Fruit fly (Drosophila melanogaster) whole organism, prepupa: ENCODE data around the gene Wdr33.

Experiments used
- Blimp-1 ChIP-seq: fragments of 200-800 bp; sonication (Bioruptor generic); optimal IDR thresholded peaks from 3 replicates; lab custom pipeline; 2017; ENCODE audit warnings: missing biosample characterization, missing genetic modification characterization, mild to moderate bottlenecking, moderate library complexity, missing genetic modification reagents
- CG10631 ChIP-seq: fragments of 200-800 bp; sonication (Bioruptor generic); optimal IDR thresholded peaks from 2 replicates; lab custom pipeline; 2016; ENCODE audit warnings: missing biosample characterization, missing genetic modification characterization
- CG10669 ChIP-seq: fragments of 200-800 bp; sonication (Bioruptor generic); optimal IDR thresholded peaks from 3 replicates; lab custom pipeline; 2018; ENCODE audit warnings: missing biosample characterization, mild to moderate bottlenecking, missing genetic modification characterization, moderate library complexity
- CG11294 ChIP-seq: fragments of 200-800 bp; sonication (Bioruptor generic); IDR thresholded peaks from 2 replicates; pipeline ENCODE4 v1.3.6; 2022; ENCODE audit warnings: missing biosample characterization, missing genetic modification characterization
- CG11762 ChIP-seq: fragments of 200-800 bp; sonication (Bioruptor generic); optimal IDR thresholded peaks from 3 replicates; lab custom pipeline; 2016; ENCODE audit warnings: missing biosample characterization, missing genetic modification characterization; ENCODE audit not compliant: insufficient read depth
- CG11902 ChIP-seq: fragments of 200-800 bp; sonication (Bioruptor generic); optimal IDR thresholded peaks from 3 replicates; lab custom pipeline; 2016; ENCODE audit warnings: missing biosample characterization, missing genetic modification characterization
- CG15336 ChIP-seq: fragments of 200-800 bp; sonication (Bioruptor generic); IDR thresholded peaks from 2 replicates; pipeline ENCODE4 v1.3.6; 2022; ENCODE audit warnings: missing biosample characterization, missing genetic modification characterization
- CG1621 ChIP-seq: fragments of 200-800 bp; sonication (Bioruptor generic); optimal IDR thresholded peaks from 3 replicates; lab custom pipeline; 2018; ENCODE audit warnings: missing biosample characterization, mild to moderate bottlenecking, missing genetic modification characterization
- CG16779 ChIP-seq: fragments of 200-800 bp; sonication (Bioruptor generic); optimal IDR thresholded peaks from 3 replicates; lab custom pipeline; 2017; ENCODE audit warnings: missing biosample characterization, mild to moderate bottlenecking, missing genetic modification characterization
- CG3032 ChIP-seq: fragments of 200-800 bp; optimal IDR thresholded peaks from 2 replicates; lab custom pipeline; 2019; ENCODE audit warnings: missing biosample characterization, mild to moderate bottlenecking, missing genetic modification characterization, moderate library complexity
- CG31627 ChIP-seq: fragments of 200-800 bp; sonication (Bioruptor generic); optimal IDR thresholded peaks from 3 replicates; lab custom pipeline; 2016; ENCODE audit warnings: missing biosample characterization, missing genetic modification characterization
- CG32006 ChIP-seq: fragments of 200-800 bp; sonication (Bioruptor generic); optimal IDR thresholded peaks from 3 replicates; lab custom pipeline; 2017; ENCODE audit warnings: missing biosample characterization, mild to moderate bottlenecking, missing genetic modification characterization
- CG34406 ChIP-seq: fragments of 200-800 bp; sonication (Bioruptor generic); optimal IDR thresholded peaks from 3 replicates; lab custom pipeline; 2016; ENCODE audit warnings: missing biosample characterization, missing genetic modification characterization
- CG3919 ChIP-seq: fragments of 200-800 bp; sonication (Bioruptor generic); optimal IDR thresholded peaks from 3 replicates; lab custom pipeline; 2016; ENCODE audit warnings: missing biosample characterization, missing genetic modification characterization
- CG4318 ChIP-seq: fragments of 200-800 bp; sonication (Bioruptor generic); optimal IDR thresholded peaks from 3 replicates; lab custom pipeline; 2017; ENCODE audit warnings: missing biosample characterization, mild to moderate bottlenecking, missing genetic modification characterization
- CG6163 ChIP-seq: fragments of 200-800 bp; sonication (Bioruptor generic); IDR thresholded peaks from 3 replicates; pipeline ENCODE4 v1.3.6; 2022; ENCODE audit warnings: missing biosample characterization, missing genetic modification characterization
- CG6276 ChIP-seq: fragments of 200-800 bp; sonication (Bioruptor generic); optimal IDR thresholded peaks from 2 replicates; lab custom pipeline; 2017; ENCODE audit warnings: missing biosample characterization, mild to moderate bottlenecking, missing genetic modification characterization
- CG6792 ChIP-seq: fragments of 200-800 bp; sonication (Bioruptor generic); optimal IDR thresholded peaks from 3 replicates; lab custom pipeline; 2016; ENCODE audit warnings: missing biosample characterization, missing genetic modification characterization
- CG6808 ChIP-seq: fragments of 200-800 bp; sonication (Bioruptor generic); optimal IDR thresholded peaks from 3 replicates; lab custom pipeline; 2017; ENCODE audit warnings: missing biosample characterization, missing genetic modification characterization, mild to moderate bottlenecking, moderate library complexity, missing genetic modification reagents
- CG7368 ChIP-seq: fragments of 200-800 bp; sonication (Bioruptor generic); optimal IDR thresholded peaks from 3 replicates; lab custom pipeline; 2016; ENCODE audit warnings: missing biosample characterization, missing genetic modification characterization
- CG8119 ChIP-seq: fragments of 200-800 bp; sonication (Bioruptor generic); IDR thresholded peaks from 3 replicates; pipeline ENCODE4 v1.3.6; 2022; ENCODE audit warnings: missing biosample characterization, missing genetic modification characterization
- CG8632 ChIP-seq: fragments of 200-800 bp; sonication (Bioruptor generic); optimal IDR thresholded peaks from 3 replicates; lab custom pipeline; 2016; ENCODE audit warnings: missing biosample characterization, missing genetic modification characterization
- CG9139 ChIP-seq: fragments of 200-800 bp; sonication (Bioruptor generic); optimal IDR thresholded peaks from 3 replicates; lab custom pipeline; 2017; ENCODE audit warnings: missing biosample characterization, mild to moderate bottlenecking, missing genetic modification characterization
- Eip75B ChIP-seq: fragments of 200-800 bp; sonication (Bioruptor generic); optimal IDR thresholded peaks from 3 replicates; lab custom pipeline; 2016; ENCODE audit warnings: missing biosample characterization, missing genetic modification characterization
- Eip78C ChIP-seq: fragments of 200-800 bp; sonication (Bioruptor generic); peaks from one replicate; lab custom pipeline; 2016; ENCODE audit warnings: missing biosample characterization, missing genetic modification characterization
- Eip93F ChIP-seq: fragments of 200-800 bp; sonication (Bioruptor generic); optimal IDR thresholded peaks from 2 replicates; lab custom pipeline; 2016; ENCODE audit warnings: missing biosample characterization, mild to moderate bottlenecking, missing genetic modification characterization
- Ets21C ChIP-seq: fragments of 200-800 bp; sonication (Bioruptor generic); optimal IDR thresholded peaks from 3 replicates; lab custom pipeline; 2016; ENCODE audit warnings: missing biosample characterization, missing genetic modification characterization
- Ets96B ChIP-seq: fragments of 200-800 bp; optimal IDR thresholded peaks from 2 replicates; lab custom pipeline; 2019; ENCODE audit warnings: missing biosample characterization, mild to moderate bottlenecking, missing genetic modification characterization, moderate library complexity
- Gug ChIP-seq: fragments of 200-800 bp; sonication (Bioruptor generic); IDR thresholded peaks from 2 replicates; pipeline ENCODE4 v1.3.6; 2022; ENCODE audit warnings: missing biosample characterization, missing genetic modification characterization
- Hr38 ChIP-seq: sonication (Bioruptor generic); optimal IDR thresholded peaks from 2 replicates; lab custom pipeline; 2016; ENCODE audit warnings: missing biosample characterization, missing genetic modification characterization
- Hr39 ChIP-seq: fragments of 200-800 bp; sonication (Bioruptor generic); optimal IDR thresholded peaks from 2 replicates; lab custom pipeline; 2016; ENCODE audit warnings: missing biosample characterization, missing genetic modification characterization
- Lpt ChIP-seq: fragments of 200-800 bp; sonication (Bioruptor generic); optimal IDR thresholded peaks from 3 replicates; lab custom pipeline; 2016; ENCODE audit warnings: missing biosample characterization, missing genetic modification characterization
- Met ChIP-seq: fragments of 200-800 bp; sonication (Bioruptor generic); optimal IDR thresholded peaks from 3 replicates; lab custom pipeline; 2016; ENCODE audit warnings: missing biosample characterization, missing genetic modification characterization
- OdsH ChIP-seq: fragments of 200-800 bp; sonication (Bioruptor generic); optimal IDR thresholded peaks from 3 replicates; lab custom pipeline; 2016; ENCODE audit warnings: missing biosample characterization, missing genetic modification characterization
- Sox102F ChIP-seq: fragments of 200-800 bp; sonication (Bioruptor generic); optimal IDR thresholded peaks from 2 replicates; lab custom pipeline; 2016; ENCODE audit warnings: missing biosample characterization, mild to moderate bottlenecking, missing genetic modification characterization
- Sox14 ChIP-seq: fragments of 200-800 bp; sonication (Bioruptor generic); optimal IDR thresholded peaks from 3 replicates; lab custom pipeline; 2016; ENCODE audit warnings: missing biosample characterization, missing genetic modification characterization
- Sox15 ChIP-seq: fragments of 200-800 bp; sonication (Bioruptor generic); optimal IDR thresholded peaks from 3 replicates; lab custom pipeline; 2016; ENCODE audit warnings: missing biosample characterization, missing genetic modification characterization
- achi ChIP-seq: fragments of 200-800 bp; sonication (Bioruptor generic); optimal IDR thresholded peaks from 3 replicates; lab custom pipeline; 2016; ENCODE audit warnings: missing biosample characterization, missing genetic modification characterization
- acj6 ChIP-seq: fragments of 200-800 bp; sonication (Bioruptor generic); optimal IDR thresholded peaks from 3 replicates; lab custom pipeline; 2016; ENCODE audit warnings: missing biosample characterization, missing genetic modification characterization
- cyc ChIP-seq: fragments of 200-800 bp; sonication (Bioruptor generic); optimal IDR thresholded peaks from 3 replicates; lab custom pipeline; 2016; ENCODE audit warnings: missing biosample characterization, missing genetic modification characterization
- dac ChIP-seq: fragments of 200-800 bp; sonication (Bioruptor generic); optimal IDR thresholded peaks from 2 replicates; lab custom pipeline; 2017; ENCODE audit warnings: missing biosample characterization, mild to moderate bottlenecking, missing genetic modification characterization
- eg ChIP-seq: fragments of 200-800 bp; sonication (Bioruptor generic); IDR thresholded peaks from 3 replicates; pipeline ENCODE4 v1.3.6; 2022; ENCODE audit warnings: missing biosample characterization, missing genetic modification characterization
- esn ChIP-seq: fragments of 200-800 bp; sonication (Bioruptor generic); optimal IDR thresholded peaks from 2 replicates; lab custom pipeline; 2016; ENCODE audit warnings: missing biosample characterization, mild to moderate bottlenecking, missing genetic modification characterization, moderate library complexity
- fd85E ChIP-seq: fragments of 200-800 bp; sonication (Bioruptor generic); optimal IDR thresholded peaks from 3 replicates; lab custom pipeline; 2016; ENCODE audit warnings: missing biosample characterization, missing genetic modification characterization
- fkh ChIP-seq: fragments of 200-800 bp; sonication (Bioruptor generic); optimal IDR thresholded peaks from 3 replicates; lab custom pipeline; 2017; ENCODE audit warnings: missing biosample characterization, mild to moderate bottlenecking, missing genetic modification characterization, moderate library complexity
- net ChIP-seq: fragments of 200-800 bp; sonication (Bioruptor generic); optimal IDR thresholded peaks from 3 replicates; lab custom pipeline; 2016; ENCODE audit warnings: missing biosample characterization, missing genetic modification characterization
- pdm3 ChIP-seq: fragments of 200-800 bp; sonication (Bioruptor generic); optimal IDR thresholded peaks from 3 replicates; lab custom pipeline; 2016; ENCODE audit warnings: missing biosample characterization, missing genetic modification characterization
- salr ChIP-seq, 2 experiments: fragments of 200-800 bp; sonication (Bioruptor generic); optimal IDR thresholded peaks; 3 replicates each; lab custom pipeline; 2016 to 2018; ENCODE audit warnings: missing biosample characterization in 2 of 2, missing genetic modification characterization in 2 of 2, mild to moderate bottlenecking in 1 of 2
- spab ChIP-seq: fragments of 200-800 bp; sonication (Bioruptor generic); optimal IDR thresholded peaks from 2 replicates; lab custom pipeline; 2017; ENCODE audit warnings: missing biosample characterization, mild to moderate bottlenecking, missing genetic modification characterization, missing genetic modification reagents
- ss ChIP-seq, 2 experiments: fragments of 200-800 bp; sonication (Bioruptor generic); optimal IDR thresholded peaks; 2 replicates in 1 of 2; 3 replicates in 1 of 2; lab custom pipeline; 2017 to 2018; ENCODE audit warnings: mild to moderate bottlenecking in 2 of 2, missing biosample characterization in 2 of 2, missing genetic modification characterization in 2 of 2, moderate library complexity in 1 of 2
- svp ChIP-seq: fragments of 200-800 bp; sonication (Bioruptor generic); peaks from one replicate; lab custom pipeline; 2016; ENCODE audit warnings: missing biosample characterization, missing genetic modification characterization
- topi ChIP-seq: fragments of 200-800 bp; sonication (Bioruptor generic); optimal IDR thresholded peaks from 3 replicates; lab custom pipeline; 2016; ENCODE audit warnings: missing biosample characterization, missing genetic modification characterization

Wdr33 gene

dm6 chr3R:5622985-5623630, 37.3 kb upstream of the Wdr33 start:
- TF ChIP-seq fd85E: no peak
- no peak for TF ChIP-seq CG4318 (GFP tag; lab: Kevin White, UChicago)
- TF ChIP-seq net (GFP tag; lab: Kevin White, UChicago): no peak
- peak; percentile 8 for TF ChIP-seq spab (GFP tag; lab: Kevin White, UChicago)
- no peak for TF ChIP-seq CG3919 (GFP tag; lab: Kevin White, UChicago)
- peak; percentile 33 for TF ChIP-seq CG6792
- no peak for TF ChIP-seq CG8119
- no peak for TF ChIP-seq CG34406
- TF ChIP-seq CG8632 (GFP tag; lab: Kevin White, UChicago): peak; percentile 4
- no peak for TF ChIP-seq CG11294 (GFP tag; lab: Robert Waterston, UW)
- TF ChIP-seq CG15336: no peak
- TF ChIP-seq Ets21C (GFP tag; lab: Kevin White, UChicago): no peak
- no peak for TF ChIP-seq Hr39 (GFP tag; lab: Kevin White, UChicago)
- no peak for TF ChIP-seq CG11902 (GFP tag; lab: Kevin White, UChicago)
- TF ChIP-seq CG7368 (GFP tag; lab: Kevin White, UChicago): no peak
- TF ChIP-seq CG6163 (GFP tag; lab: Robert Waterston, UW): no peak
- peak; percentile 11 for TF ChIP-seq achi (GFP tag; lab: Kevin White, UChicago)
- no peak for TF ChIP-seq Ets96B (tag; lab: Kevin White, UChicago)
- TF ChIP-seq Sox15: no peak
- no peak for TF ChIP-seq CG6276 (GFP tag; lab: Kevin White, UChicago)
- TF ChIP-seq cyc (GFP tag; lab: Kevin White, UChicago): no peak
- TF ChIP-seq CG3032 (tag; lab: Kevin White, UChicago): no peak
- no peak for TF ChIP-seq Blimp-1 (GFP tag; lab: Kevin White, UChicago)
- TF ChIP-seq Lpt (GFP tag; lab: Kevin White, UChicago): no peak
- peak; percentile 35 for TF ChIP-seq Sox102F
- TF ChIP-seq OdsH (GFP tag; lab: Kevin White, UChicago): no peak
- TF ChIP-seq Gug (GFP tag; lab: Robert Waterston, UW): no peak
- no peak for TF ChIP-seq Sox14 (GFP tag; lab: Kevin White, UChicago)
- TF ChIP-seq salr (GFP tag; optimal IDR thresholded peaks at IDR 0.05; lab: Kevin White, UChicago): no peak
- no peak for TF ChIP-seq Eip93F (GFP tag; lab: Kevin White, UChicago)
- no peak for TF ChIP-seq CG31627
- TF ChIP-seq ss (GFP tag; optimal IDR thresholded peaks at IDR 0.05; lab: Kevin White, UChicago): peak in 1 of 2 experiments; percentile 31
- TF ChIP-seq fkh (GFP tag; lab: Kevin White, UChicago): peak; percentile 98
- peak; percentile 28 for TF ChIP-seq CG16779 (tag; lab: Kevin White, UChicago)
- no peak for TF ChIP-seq dac (GFP tag; lab: Kevin White, UChicago)
- no peak for TF ChIP-seq CG9139 (GFP tag; lab: Kevin White, UChicago)
- TF ChIP-seq CG1621 (tag; lab: Kevin White, UChicago): peak; percentile 31
- TF ChIP-seq CG11762 (GFP tag; lab: Kevin White, UChicago): no peak
- TF ChIP-seq svp (GFP tag; lab: Kevin White, UChicago): no peak
- no peak for TF ChIP-seq Eip75B (GFP tag; lab: Kevin White, UChicago)
- peak; percentile 21 for TF ChIP-seq CG6808 (GFP tag; lab: Kevin White, UChicago)
- TF ChIP-seq esn (GFP tag; lab: Kevin White, UChicago): peak; percentile 34
- no peak for TF ChIP-seq CG10631 (GFP tag; lab: Kevin White, UChicago)
- peak; percentile 48 for TF ChIP-seq Met
- TF ChIP-seq Eip78C: peak; percentile 74
- no peak for TF ChIP-seq eg (GFP tag; lab: Robert Waterston, UW)
- TF ChIP-seq CG10669 (GFP tag; lab: Kevin White, UChicago): peak; percentile 29
- peak; percentile 18 for TF ChIP-seq pdm3
- TF ChIP-seq acj6: no peak
- peak; percentile 47 for TF ChIP-seq topi (GFP tag; lab: Kevin White, UChicago)
- no peak for TF ChIP-seq Hr38 (GFP tag; lab: Kevin White, UChicago)
- no peak for TF ChIP-seq CG32006 (GFP tag; lab: Kevin White, UChicago)
